Worm (Caenorhabditis elegans): Measurements from ENCODE around the gene ZK105.12.

DNA sequence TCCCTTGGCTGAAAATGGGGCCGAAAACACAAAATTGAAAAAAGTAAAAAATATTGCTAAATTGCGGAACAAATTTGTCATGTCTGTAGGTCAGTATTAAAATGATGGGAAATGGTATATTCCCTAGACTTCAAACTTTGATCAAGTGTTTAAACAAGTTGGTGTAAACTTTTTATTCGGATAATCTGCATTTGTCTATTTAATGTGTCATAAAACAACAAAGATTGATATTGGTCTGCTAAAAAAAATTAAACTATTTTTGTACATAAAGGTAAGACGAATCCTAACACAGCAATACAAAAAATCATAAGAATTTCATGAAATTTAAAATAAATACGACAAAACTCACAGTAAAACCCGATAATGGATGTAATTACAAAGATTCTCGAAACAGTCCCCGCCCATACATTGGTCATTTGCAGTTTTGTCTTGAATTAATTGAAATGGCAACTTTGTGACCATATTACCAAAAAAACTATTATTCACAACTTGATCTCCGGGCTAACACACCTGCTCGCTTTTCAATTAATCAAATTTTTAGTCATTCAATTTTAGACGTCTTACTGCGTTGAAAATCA, 8.1 kb upstream of the ZK105.12 start, which contains the start of the genes ZK105.6 and ZK105.8:
- TF ChIP-seq ztf-11 (tag; optimal IDR thresholded peaks at IDR 0.05) (no peak), nhr-25 (tag; optimal IDR thresholded peaks at IDR 0.05; ENCODE audit: borderline replicate concordance, insufficient read depth) (no peak), nhr-102 (tag; optimal IDR thresholded peaks at IDR 0.05) (no peak), egl-27 (tag; optimal IDR thresholded peaks at IDR 0.05) (no peak), nhr-111 (GFP tag; optimal IDR thresholded peaks at IDR 0.05) (no peak), mxl-3 (GFP tag; optimal IDR thresholded peaks at IDR 0.05) (no peak), jun-1 (tag; optimal IDR thresholded peaks at IDR 0.05) (no peak), hlh-30 (tag; optimal IDR thresholded peaks at IDR 0.05; ENCODE audit: insufficient read depth) (no peak), ZK546.5 (tag; optimal IDR thresholded peaks at IDR 0.05) (no peak), dve-1 (tag; optimal IDR thresholded peaks at IDR 0.05; ENCODE audit: insufficient read depth) (no peak), ceh-32 (tag; optimal IDR thresholded peaks at IDR 0.05; ENCODE audit: poor library complexity) (no peak), nhr-10 (tag; optimal IDR thresholded peaks at IDR 0.05) (no peak), unc-39 (tag; optimal IDR thresholded peaks at IDR 0.05) (no peak)

Measured in whole organism, L4 larva.